Fruit fly (Drosophila melanogaster): ENCODE measurements around the gene spen.

spen gene

dm6 chr2L:128977-129941 is 29.6 kb upstream of the spen start (continued):
- TF ChIP-seq sd (tag; optimal IDR thresholded peaks at IDR 0.05) (peak; percentile 96), CG32532 (GFP tag; IDR thresholded peaks at IDR 0.05) (peak; percentile 59; the same call in 1 of the 2 replicates), Bdp1 (GFP tag; optimal IDR thresholded peaks at IDR 0.05) (no peak), CG13624 (GFP tag; optimal IDR thresholded peaks at IDR 0.05) (no peak), CG16813 (GFP tag; IDR thresholded peaks at IDR 0.05; ENCODE audit: partially characterized antibody) (no peak), CG18599 (GFP tag; optimal IDR thresholded peaks at IDR 0.05) (peak; percentile 74), CG5180 (GFP tag; optimal IDR thresholded peaks at IDR 0.05) (no peak), CG9876 (GFP tag; optimal IDR thresholded peaks at IDR 0.05) (no peak), ase (GFP tag; IDR thresholded peaks at IDR 0.05) (no peak), Aef1 (GFP tag; IDR thresholded peaks at IDR 0.05) (no peak), CG7839 (tag; optimal IDR thresholded peaks at IDR 0.05) (peak; percentile 30), CHES-1-like (GFP tag; optimal IDR thresholded peaks at IDR 0.05) (peak; percentile 37), onecut (GFP tag; IDR thresholded peaks at IDR 0.05) (peak; percentile 25), Jarid2 (GFP tag; optimal IDR thresholded peaks at IDR 0.05) (peak; percentile 97), Sry-β (GFP tag; optimal IDR thresholded peaks at IDR 0.05) (no peak), Ets97D (GFP tag; optimal IDR thresholded peaks at IDR 0.05) (no peak), CG1792 (GFP tag; optimal IDR thresholded peaks at IDR 0.05) (no peak), insv (GFP tag; optimal IDR thresholded peaks at IDR 0.05) (peak in 1 of 2 experiments; percentile 8), CG11398 (GFP tag; optimal IDR thresholded peaks at IDR 0.05) (peak; percentile 30), kay (GFP tag; optimal IDR thresholded peaks at IDR 0.05) (peak; percentile 36), CG12391 (tag; optimal IDR thresholded peaks at IDR 0.05) (peak; percentile 29), Mes4 (GFP tag; optimal IDR thresholded peaks at IDR 0.05) (peak; percentile 10), CG5245 (GFP tag; optimal IDR thresholded peaks at IDR 0.05) (no peak), sima (GFP tag; optimal IDR thresholded peaks at IDR 0.05) (no peak), ac (GFP tag; optimal IDR thresholded peaks at IDR 0.05) (no peak), CG11696 (GFP tag; IDR thresholded peaks at IDR 0.05) (0 out of 2 replicates have a peak, but pooled peaks have one; percentile 50), CG12071 (GFP tag; optimal IDR thresholded peaks at IDR 0.05) (peak; percentile 60), trh (GFP tag; optimal IDR thresholded peaks at IDR 0.05) (no peak), Nf-YB (GFP tag; optimal IDR thresholded peaks at IDR 0.05) (peak; percentile 50), Lpt (GFP tag; optimal IDR thresholded peaks at IDR 0.05) (no peak), cato (GFP tag; optimal IDR thresholded peaks at IDR 0.05; ENCODE audit: borderline replicate concordance) (no peak), CG14965 (GFP tag; optimal IDR thresholded peaks at IDR 0.05; ENCODE audit: borderline replicate concordance) (no peak), CG30020 (tag; optimal IDR thresholded peaks at IDR 0.05) (no peak), Ssrp (tag; optimal IDR thresholded peaks at IDR 0.05) (no peak), CrebB (tag; optimal IDR thresholded peaks at IDR 0.05) (peak; percentile 73), shn (GFP tag; optimal IDR thresholded peaks at IDR 0.05) (peak; percentile 44), dati (GFP tag; IDR thresholded peaks at IDR 0.05) (no peak), Adf1 (GFP tag; IDR thresholded peaks at IDR 0.05) (peak; percentile 67), CG17612 (GFP tag; IDR thresholded peaks at IDR 0.05) (no peak), CG8089 (GFP tag; optimal IDR thresholded peaks at IDR 0.05) (no peak), CG6272 (GFP tag; IDR thresholded peaks at IDR 0.05) (0 out of 2 replicates have a peak, but pooled peaks have one; percentile 12), nerfin-1 (tag; optimal IDR thresholded peaks at IDR 0.05) (peak; percentile 67), Mrtf (GFP tag; IDR thresholded peaks at IDR 0.05) (no peak), pzg (GFP tag; optimal IDR thresholded peaks at IDR 0.05) (no peak), CG11504 (tag; optimal IDR thresholded peaks at IDR 0.05) (no peak), NK7.1 (GFP tag; optimal IDR thresholded peaks at IDR 0.05) (no peak), Poxn (GFP tag; IDR thresholded peaks at IDR 0.05) (no peak), bbx (GFP tag; IDR thresholded peaks at IDR 0.05; ENCODE audit: partially characterized antibody) (peak; percentile 65)
